Fruit fly (Drosophila melanogaster) whole organism, adult: ENCODE results near the gene Fatp1.

Source experiments
- CG11617 ChIP-seq: fragments of 200-800 bp; sonication (Bioruptor generic); optimal IDR thresholded peaks from 2 replicates; lab custom pipeline; 2017; ENCODE audit warnings: mild to moderate bottlenecking, missing biosample characterization, missing genetic modification reagents, missing genetic modification characterization
- CG12768 ChIP-seq: fragments of 200-800 bp; sonication (Bioruptor generic); optimal IDR thresholded peaks from 2 replicates; lab custom pipeline; 2017; ENCODE audit warnings: missing biosample characterization, missing genetic modification characterization, mild to moderate bottlenecking, moderate library complexity, missing genetic modification reagents
- CG14711 ChIP-seq: fragments of 200-800 bp; sonication (Bioruptor generic); optimal IDR thresholded peaks from 2 replicates; lab custom pipeline; 2018; ENCODE audit warnings: missing biosample characterization, mild to moderate bottlenecking, missing genetic modification characterization, moderate library complexity
- CG1620 ChIP-seq: fragments of 200-800 bp; sonication (Bioruptor generic); optimal IDR thresholded peaks from 2 replicates; lab custom pipeline; 2016; ENCODE audit warnings: missing biosample characterization, missing genetic modification characterization
- CG33017 ChIP-seq: fragments of 200-800 bp; sonication (Bioruptor generic); optimal IDR thresholded peaks from 2 replicates; lab custom pipeline; 2018; ENCODE audit warnings: missing biosample characterization, mild to moderate bottlenecking, missing genetic modification characterization, moderate library complexity
- CG5204 ChIP-seq: fragments of 200-800 bp; sonication (Bioruptor generic); optimal IDR thresholded peaks from 2 replicates; lab custom pipeline; 2016; ENCODE audit warnings: missing biosample characterization, missing genetic modification characterization
- CG7045 ChIP-seq: fragments of 200-800 bp; sonication (Bioruptor generic); optimal IDR thresholded peaks from 2 replicates; lab custom pipeline; 2017; ENCODE audit warnings: missing biosample characterization, mild to moderate bottlenecking, missing genetic modification characterization
- CG7101 ChIP-seq: fragments of 200-800 bp; sonication (Bioruptor generic); optimal IDR thresholded peaks from 2 replicates; lab custom pipeline; 2018; ENCODE audit warnings: missing biosample characterization, mild to moderate bottlenecking, missing genetic modification characterization, moderate library complexity
- Clk ChIP-seq: fragments of 200-800 bp; sonication (Bioruptor generic); optimal IDR thresholded peaks from 2 replicates; lab custom pipeline; 2017; ENCODE audit warnings: missing biosample characterization, missing genetic modification characterization
- Crg-1 ChIP-seq: fragments of 200-800 bp; sonication (Bioruptor generic); optimal IDR thresholded peaks from 2 replicates; lab custom pipeline; 2016; ENCODE audit warnings: missing biosample characterization, missing genetic modification characterization
- Hr96 ChIP-seq: fragments of 200-800 bp; sonication (Bioruptor generic); optimal IDR thresholded peaks from 2 replicates; lab custom pipeline; 2016; ENCODE audit warnings: missing biosample characterization, missing genetic modification characterization
- Mnt ChIP-seq: fragments of 200-800 bp; sonication (Bioruptor generic); optimal IDR thresholded peaks from 2 replicates; lab custom pipeline; 2016; ENCODE audit warnings: missing biosample characterization, mild to moderate bottlenecking, missing genetic modification characterization
- bab1 ChIP-seq: fragments of 200-800 bp; sonication (Bioruptor generic); optimal IDR thresholded peaks from 3 replicates; lab custom pipeline; 2019; ENCODE audit warnings: missing biosample characterization, mild to moderate bottlenecking, missing genetic modification characterization, moderate library complexity
- cic ChIP-seq: fragments of 200-800 bp; sonication (Bioruptor generic); optimal IDR thresholded peaks from 2 replicates; lab custom pipeline; 2017; ENCODE audit warnings: missing biosample characterization, mild to moderate bottlenecking, missing genetic modification characterization, moderate library complexity
- cnc ChIP-seq, 2 experiments: fragments of >200 bp; optimal IDR thresholded peaks; 2 replicates each; lab custom pipeline; 2017
- kay ChIP-seq: fragments of 200-800 bp; sonication (Bioruptor generic); peaks from one replicate; lab custom pipeline; 2016; ENCODE audit warnings: missing biosample characterization, missing genetic modification characterization, borderline replicate concordance
- ovo ChIP-seq: fragments of 200-800 bp; sonication (Bioruptor generic); optimal IDR thresholded peaks from 2 replicates; lab custom pipeline; 2016; ENCODE audit warnings: missing biosample characterization, missing genetic modification characterization
- pad ChIP-seq: fragments of 200-800 bp; sonication (Bioruptor generic); optimal IDR thresholded peaks from 3 replicates; lab custom pipeline; 2017; ENCODE audit warnings: missing biosample characterization, missing genetic modification characterization, mild to moderate bottlenecking, moderate library complexity, missing genetic modification reagents
- tj ChIP-seq: fragments of 200-800 bp; sonication (Bioruptor generic); optimal IDR thresholded peaks from 3 replicates; lab custom pipeline; 2017; ENCODE audit warnings: missing biosample characterization, mild to moderate bottlenecking, missing genetic modification characterization, moderate library complexity
- toe ChIP-seq: fragments of 200-800 bp; sonication (Bioruptor generic); optimal IDR thresholded peaks from 2 replicates; lab custom pipeline; 2016; ENCODE audit warnings: missing biosample characterization, missing genetic modification characterization

The Fatp1 gene

DNA sequence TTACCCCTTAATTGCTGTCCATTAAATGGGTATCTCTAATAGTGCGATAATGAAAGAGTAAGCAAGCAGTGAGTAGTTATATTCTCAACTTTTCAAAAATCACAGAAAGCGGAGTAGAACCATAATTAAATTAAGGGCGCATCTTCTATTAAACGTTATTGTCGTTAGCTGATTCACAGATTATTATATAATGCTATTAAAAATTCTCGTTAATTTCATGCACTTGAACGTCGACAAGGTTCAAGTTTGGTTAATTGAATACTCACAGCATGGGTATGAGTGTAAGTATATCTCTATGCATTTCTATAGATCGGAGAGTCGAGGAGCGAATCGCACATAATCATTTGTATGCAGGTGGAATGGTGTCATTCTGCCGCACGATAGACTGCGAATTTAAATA is 6.2 kb downstream of the Fatp1 start:
- TF ChIP-seq CG7101 (tag; lab: Kevin White, UChicago) (no peak), Crg-1 (GFP tag; lab: Kevin White, UChicago) (no peak), kay (GFP tag; lab: Kevin White, UChicago) (peak; percentile 88), bab1 (GFP tag; lab: Kevin White, UChicago) (no peak)

dm6 chr2L:10510088-10510487 is 6.9 kb downstream of the Fatp1 start, which contains the start of gene CG7384:
CG7384 (minus strand) TSS chr2L:10510453.
- TF ChIP-seq CG5204 (GFP tag; lab: Kevin White, UChicago): no peak
- peak; percentile 85 for TF ChIP-seq Mnt (GFP tag; lab: Kevin White, UChicago)
- TF ChIP-seq ovo (GFP tag; lab: Kevin White, UChicago): peak; percentile 38

dm6 chr2L:10506557-10507252 is 10.3 kb downstream of the Fatp1 start, which contains the start of the genes Myo31DF and CG6094:
Myo31DF (minus strand) TSS chr2L:10506779.
CG6094 (plus strand) TSS chr2L:10507081.
- TF ChIP-seq bab1 (GFP tag; lab: Kevin White, UChicago) (peak; percentile 48), pad (peak; percentile 28), CG12768 (GFP tag; lab: Kevin White, UChicago) (peak; percentile 39), tj (GFP tag; lab: Kevin White, UChicago) (peak; percentile 60), kay (GFP tag; lab: Kevin White, UChicago) (no peak), ovo (GFP tag; lab: Kevin White, UChicago) (peak; percentile 22), CG7101 (tag; lab: Kevin White, UChicago) (peak; percentile 27), CG1620 (GFP tag; lab: Kevin White, UChicago) (peak; percentile 51), Crg-1 (GFP tag; lab: Kevin White, UChicago) (peak; percentile 18), CG7045 (no peak), cnc (optimal IDR thresholded peaks at IDR 0.05; lab: Kevin White, UChicago) (no peak), cic (GFP tag; lab: Kevin White, UChicago) (peak; percentile 5), CG14711 (tag; lab: Kevin White, UChicago) (peak; percentile 34), toe (GFP tag; lab: Kevin White, UChicago) (no peak), Mnt (GFP tag; lab: Kevin White, UChicago) (peak; percentile 52)

DNA sequence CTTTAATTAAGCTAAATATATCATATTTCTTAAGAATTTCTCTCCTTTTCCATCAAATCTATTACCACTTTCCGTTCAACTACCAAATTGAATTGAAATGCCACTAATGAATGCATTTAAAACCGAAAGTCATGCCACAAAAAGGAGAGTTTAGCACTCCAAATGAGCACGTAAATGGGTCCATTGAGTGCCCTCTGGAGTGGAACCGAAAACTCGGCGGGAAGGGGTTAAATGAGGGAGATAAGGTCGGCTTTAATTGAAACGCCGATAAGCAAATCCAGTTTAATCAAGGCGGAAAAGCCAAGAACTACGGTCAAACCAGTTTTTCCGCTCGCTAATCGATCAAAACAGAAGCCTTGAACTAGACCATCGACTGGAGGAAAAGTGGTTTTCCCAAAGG is 11.7 kb downstream of the Fatp1 start:
- TF ChIP-seq tj (GFP tag; lab: Kevin White, UChicago): no peak
- TF ChIP-seq CG33017 (tag; lab: Kevin White, UChicago): no peak
- no peak for TF ChIP-seq CG5204 (GFP tag; lab: Kevin White, UChicago)
- TF ChIP-seq cnc (optimal IDR thresholded peaks at IDR 0.05; lab: Kevin White, UChicago): no peak
- TF ChIP-seq Crg-1 (GFP tag; lab: Kevin White, UChicago): no peak
- no peak for TF ChIP-seq pad
- no peak for TF ChIP-seq bab1 (GFP tag; lab: Kevin White, UChicago)
- TF ChIP-seq ovo (GFP tag; lab: Kevin White, UChicago): no peak
- no peak for TF ChIP-seq CG7045
- no peak for TF ChIP-seq toe (GFP tag; lab: Kevin White, UChicago)
- TF ChIP-seq Mnt (GFP tag; lab: Kevin White, UChicago): no peak
- no peak for TF ChIP-seq CG12768 (GFP tag; lab: Kevin White, UChicago)
- no peak for TF ChIP-seq cic (GFP tag; lab: Kevin White, UChicago)
- TF ChIP-seq CG7101 (tag; lab: Kevin White, UChicago): no peak
- no peak for TF ChIP-seq Hr96
- no peak for TF ChIP-seq Clk (GFP tag; lab: Kevin White, UChicago)
- TF ChIP-seq kay (GFP tag; lab: Kevin White, UChicago): no peak
- TF ChIP-seq CG14711 (tag; lab: Kevin White, UChicago): no peak
- TF ChIP-seq CG1620 (GFP tag; lab: Kevin White, UChicago): no peak

- TF ChIP-seq Crg-1 (GFP tag; lab: Kevin White, UChicago) (no peak), Hr96 (no peak), Clk (GFP tag; lab: Kevin White, UChicago) (no peak), CG14711 (tag; lab: Kevin White, UChicago) (no peak), cnc (optimal IDR thresholded peaks at IDR 0.05; lab: Kevin White, UChicago) (no peak), bab1 (GFP tag; lab: Kevin White, UChicago) (no peak), CG11617 (GFP tag; lab: Kevin White, UChicago) (no peak), CG7045 (no peak), tj (GFP tag; lab: Kevin White, UChicago) (no peak), ovo (GFP tag; lab: Kevin White, UChicago) (no peak), CG7101 (tag; lab: Kevin White, UChicago) (no peak), toe (GFP tag; lab: Kevin White, UChicago) (no peak), pad (no peak), CG33017 (tag; lab: Kevin White, UChicago) (no peak)
Measured at dm6 chr2L:10504895-10505294, 12.1 kb downstream of the Fatp1 start.

- TF ChIP-seq CG7045 (no peak), CG12768 (GFP tag; lab: Kevin White, UChicago) (no peak), bab1 (GFP tag; lab: Kevin White, UChicago) (no peak), Clk (GFP tag; lab: Kevin White, UChicago) (no peak), CG14711 (tag; lab: Kevin White, UChicago) (no peak), CG5204 (GFP tag; lab: Kevin White, UChicago) (no peak), Mnt (GFP tag; lab: Kevin White, UChicago) (no peak), CG7101 (tag; lab: Kevin White, UChicago) (no peak), Crg-1 (GFP tag; lab: Kevin White, UChicago) (no peak), CG11617 (GFP tag; lab: Kevin White, UChicago) (no peak), CG33017 (tag; lab: Kevin White, UChicago) (no peak), tj (GFP tag; lab: Kevin White, UChicago) (no peak), Hr96 (no peak), ovo (GFP tag; lab: Kevin White, UChicago) (no peak), cic (GFP tag; lab: Kevin White, UChicago) (no peak), cnc (optimal IDR thresholded peaks at IDR 0.05; lab: Kevin White, UChicago) (no peak), CG1620 (GFP tag; lab: Kevin White, UChicago) (no peak), kay (GFP tag; lab: Kevin White, UChicago) (no peak)
Measured at dm6 chr2L:10503356-10503977, 13.6 kb downstream of the Fatp1 start.
